Worm (Caenorhabditis elegans): ENCODE measurements around the gene gcy-9.

DNA sequence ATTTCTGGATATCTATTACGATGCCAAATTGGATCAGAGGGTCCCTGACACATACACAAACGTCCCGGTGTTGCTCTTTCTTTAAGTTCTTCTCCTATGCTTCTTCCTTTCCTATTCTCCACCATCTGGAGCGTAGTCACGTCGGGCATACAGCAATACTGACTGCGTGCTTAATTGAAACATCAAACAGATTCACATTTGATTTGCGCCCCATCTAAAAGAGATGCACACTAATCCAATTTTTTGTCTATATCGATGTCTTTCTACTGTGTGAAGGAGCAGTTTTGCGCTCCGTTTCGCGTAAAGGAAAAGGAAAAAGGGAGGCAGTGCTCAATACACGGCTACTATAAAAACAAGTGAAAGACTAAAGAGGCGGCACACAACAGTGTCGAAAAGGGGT is 9.0 kb downstream of the gcy-9 start:
- TF ChIP-seq nhr-76 (tag; optimal IDR thresholded peaks at IDR 0.05) (no peak), snpc-4 (tag; optimal IDR thresholded peaks at IDR 0.05) (no peak), unc-62 (GFP tag; optimal IDR thresholded peaks at IDR 0.05) (no peak), mdl-1 (tag; optimal IDR thresholded peaks at IDR 0.05) (no peak), aly-2 (tag; optimal IDR thresholded peaks at IDR 0.05) (no peak)
